Worm (Caenorhabditis elegans) whole organism, early embryonic: Measurements from ENCODE around the gene srh-288.
A peak's percentile ranks its signal among the peaks of the same experiment; 100 is the strongest.

Experiments used
- B0310.2 ChIP-seq: sonication (generic microtip); optimal IDR thresholded peaks from 2 replicates; lab custom pipeline; 2016; ENCODE audit warnings: mild to moderate bottlenecking, missing genetic modification characterization, missing compliant biosample characterization
- F13C5.2 ChIP-seq: sonication (generic microtip); optimal IDR thresholded peaks from 2 replicates; lab custom pipeline; 2017; ENCODE audit warnings: mild to moderate bottlenecking, missing genetic modification characterization, inconsistent platforms, missing compliant biosample characterization
- aly-1 ChIP-seq: sonication (generic microtip); optimal IDR thresholded peaks from 2 replicates; lab custom pipeline; 2016; ENCODE audit warnings: missing genetic modification characterization, missing compliant biosample characterization
- ama-1 ChIP-seq: fragments of 150-350 bp; optimal IDR thresholded peaks from 2 replicates; lab custom pipeline; 2014
- ceh-13 ChIP-seq: fragments of 200-800 bp; sonication (Bioruptor generic); optimal IDR thresholded peaks from 2 replicates; lab custom pipeline; 2018; ENCODE audit warnings: mild to moderate bottlenecking, missing genetic modification characterization, missing compliant biosample characterization
- ceh-36 ChIP-seq: sonication (generic microtip); optimal IDR thresholded peaks from 2 replicates; lab custom pipeline; 2016; ENCODE audit warnings: missing genetic modification characterization, inconsistent platforms, missing compliant biosample characterization
- ets-7 ChIP-seq: sonication (generic microtip); optimal IDR thresholded peaks from 2 replicates; lab custom pipeline; 2016; ENCODE audit warnings: missing genotype, missing genetic modification characterization, missing compliant biosample characterization
- flt-1 ChIP-seq: fragments of 200-800 bp; sonication (Bioruptor generic); IDR thresholded peaks from 2 replicates; pipeline ENCODE4 v1.3.6; 2022; ENCODE audit warnings: missing genetic modification characterization, missing compliant biosample characterization
- hmbx-1 ChIP-seq: sonication (generic microtip); optimal IDR thresholded peaks from 2 replicates; lab custom pipeline; 2016; ENCODE audit warnings: mild to moderate bottlenecking, missing genetic modification characterization, missing compliant biosample characterization
- hmg-4 ChIP-seq: fragments of 200-800 bp; sonication (Bioruptor generic); optimal IDR thresholded peaks from 2 replicates; lab custom pipeline; 2018; ENCODE audit warnings: mild to moderate bottlenecking, missing genetic modification characterization, missing compliant biosample characterization
- hnd-1 ChIP-seq: sonication (generic microtip); optimal IDR thresholded peaks from 2 replicates; lab custom pipeline; 2016; ENCODE audit warnings: missing genetic modification characterization, missing compliant biosample characterization
- pes-1 ChIP-seq: fragments of 200-800 bp; sonication (Bioruptor generic); IDR thresholded peaks from 2 replicates; pipeline ENCODE4 v1.3.6; 2022; ENCODE audit warnings: missing genetic modification reagents, missing genetic modification characterization, missing compliant biosample characterization
- scrt-1 ChIP-seq: fragments of 200-800 bp; sonication (Bioruptor generic); IDR thresholded peaks from 2 replicates; pipeline ENCODE4 v1.3.6; 2022; ENCODE audit warnings: missing genetic modification characterization, missing compliant biosample characterization
- sea-1 ChIP-seq: fragments of 200-800 bp; sonication (Bioruptor generic); conservative IDR thresholded peaks from 2 replicates; pipeline ENCODE4 v1.3.6; 2022; ENCODE audit warnings: missing genetic modification characterization, missing compliant biosample characterization
- tbx-11 ChIP-seq: fragments of 200-800 bp; sonication (Bioruptor generic); IDR thresholded peaks from 2 replicates; pipeline ENCODE4 v1.3.6; 2022; ENCODE audit warnings: missing genetic modification characterization, missing compliant biosample characterization
- tbx-37 ChIP-seq: fragments of 200-800 bp; sonication (Bioruptor generic); conservative IDR thresholded peaks from 2 replicates; pipeline ENCODE4 v1.3.6; 2022; ENCODE audit warnings: missing genetic modification reagents, missing genetic modification characterization, missing compliant biosample characterization
- tra-4 ChIP-seq: sonication (generic microtip); optimal IDR thresholded peaks from 2 replicates; lab custom pipeline; 2017; ENCODE audit warnings: missing genetic modification characterization, missing compliant biosample characterization

The srh-288 gene

DNA sequence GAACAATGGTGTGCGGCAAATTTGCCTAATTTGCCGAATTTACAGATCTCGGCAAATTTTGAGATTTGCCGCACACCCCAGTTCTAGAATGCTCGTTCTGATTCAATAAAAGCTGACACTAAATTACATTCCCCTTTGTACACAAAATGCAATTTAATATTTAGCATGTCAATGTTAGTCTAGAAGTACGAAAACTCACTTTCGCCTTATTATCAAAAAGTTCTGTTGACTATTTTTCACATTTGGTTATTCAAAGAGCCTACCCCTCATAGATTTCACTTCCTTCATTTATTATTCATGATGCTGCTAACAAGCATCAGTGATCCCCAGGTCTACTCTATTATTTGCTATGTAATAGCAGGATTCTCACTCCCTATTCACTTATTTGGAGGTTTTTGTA is 23.0 kb upstream of the srh-288 start, which contains the start of gene srh-298:
srh-298 (plus strand) TSS at position 301 of the 400 bp plus-strand sequence.
- no peak for TF ChIP-seq hmbx-1 (tag; lab: Kevin White, UChicago)
- no peak for TF ChIP-seq aly-1 (tag; lab: Kevin White, UChicago)
- TF ChIP-seq ceh-13 = no peak
- no peak for TF ChIP-seq ama-1 (lab: Kevin White, UChicago)
- TF ChIP-seq flt-1 (GFP tag; lab: Robert Waterston, UW) = no peak
- TF ChIP-seq tra-4 (tag; lab: Kevin White, UChicago) = no peak
- no peak for TF ChIP-seq pes-1 (GFP tag; lab: Robert Waterston, UW)
- no peak for TF ChIP-seq F13C5.2
- TF ChIP-seq hnd-1 = no peak
- no peak for TF ChIP-seq ceh-36 (tag; lab: Kevin White, UChicago)
- TF ChIP-seq sea-1 (GFP tag; lab: Robert Waterston, UW) = no peak
- TF ChIP-seq ets-7 (tag; lab: Kevin White, UChicago) = no peak
- TF ChIP-seq tbx-37 (GFP tag; lab: Robert Waterston, UW) = no peak
- no peak for TF ChIP-seq B0310.2 (tag; lab: Kevin White, UChicago)
- TF ChIP-seq scrt-1 = no peak
- no peak for TF ChIP-seq tbx-11 (GFP tag; lab: Robert Waterston, UW)
- no peak for TF ChIP-seq hmg-4 (GFP tag; lab: Kevin White, UChicago)

DNA sequence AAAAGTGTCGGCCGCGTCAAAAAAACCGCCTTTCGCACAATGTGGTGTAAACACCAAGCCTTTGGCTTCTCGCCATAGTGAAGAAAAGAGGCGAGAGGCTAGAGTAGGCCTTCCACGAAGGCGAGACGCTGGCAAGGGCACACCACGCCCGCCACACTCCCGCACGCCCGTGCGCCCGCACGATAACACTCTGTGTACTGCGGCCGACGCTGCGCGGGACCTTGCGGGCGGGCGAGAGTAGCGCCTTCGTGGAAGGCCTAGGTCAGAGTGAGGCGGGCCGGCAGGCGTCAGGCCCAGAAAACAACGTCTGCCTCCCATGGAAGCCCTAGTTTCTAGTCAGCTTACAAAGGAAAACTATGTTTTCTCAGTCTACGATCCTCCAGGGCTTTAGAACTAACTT is 16.6 kb upstream of the srh-288 start:
- TF ChIP-seq tbx-37 (GFP tag; lab: Robert Waterston, UW) (no peak), pes-1 (GFP tag; lab: Robert Waterston, UW) (no peak), aly-1 (tag; lab: Kevin White, UChicago) (peak; percentile 31)

DNA sequence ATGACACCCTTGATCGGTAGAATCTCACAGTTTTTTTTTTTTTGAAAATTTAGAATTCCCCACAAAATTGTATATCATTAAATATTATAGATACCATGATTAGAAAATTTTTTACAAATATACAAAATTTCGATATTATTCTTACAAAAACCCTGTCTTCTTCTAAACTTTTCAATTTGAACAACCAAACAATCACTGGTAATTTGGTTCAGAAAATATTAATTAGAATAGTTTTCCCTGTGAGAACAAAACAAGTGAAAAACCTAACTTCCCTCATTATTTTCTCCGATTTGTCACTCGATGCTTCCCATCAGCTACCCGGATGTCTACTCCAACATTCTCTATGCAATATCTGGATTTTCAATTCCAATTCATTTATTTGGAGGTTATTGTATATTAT is 14.5 kb upstream of the srh-288 start, which contains the start of gene srh-296:
srh-296 (plus strand) TSS at position 301 of the 400 bp plus-strand sequence.
- TF ChIP-seq aly-1 (tag; lab: Kevin White, UChicago) = no peak
- no peak for TF ChIP-seq ama-1 (lab: Kevin White, UChicago)
- no peak for TF ChIP-seq ceh-36 (tag; lab: Kevin White, UChicago)
- no peak for TF ChIP-seq flt-1 (GFP tag; lab: Robert Waterston, UW)

DNA sequence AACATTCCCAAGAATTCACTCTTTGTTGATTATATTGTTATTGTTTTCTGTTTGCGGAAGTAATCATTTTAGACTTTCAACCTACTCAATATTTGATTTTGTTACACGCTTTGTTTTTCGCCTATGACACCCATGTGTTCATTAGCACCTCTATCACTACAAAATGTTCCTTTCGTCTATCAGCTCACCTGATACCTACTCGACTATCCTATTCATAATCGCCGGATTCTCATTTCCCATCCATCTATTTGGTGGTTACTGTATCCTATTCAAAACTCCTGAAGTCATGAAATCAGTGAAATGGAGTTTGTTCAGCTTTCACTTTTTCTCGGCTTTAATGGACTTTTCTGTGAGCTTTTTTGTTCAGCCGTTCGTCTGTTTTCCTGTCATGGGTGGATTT is 9.8 kb upstream of the srh-288 start, which contains the start of gene srh-291:
srh-291 (plus strand) TSS at position 301 of the 400 bp plus-strand sequence.
- TF ChIP-seq tbx-37 (GFP tag; lab: Robert Waterston, UW) (no peak), ceh-13 (no peak), hmg-4 (GFP tag; lab: Kevin White, UChicago) (no peak), hmbx-1 (tag; lab: Kevin White, UChicago) (no peak), sea-1 (GFP tag; lab: Robert Waterston, UW) (no peak), scrt-1 (no peak), hnd-1 (no peak), flt-1 (GFP tag; lab: Robert Waterston, UW) (no peak), ets-7 (tag; lab: Kevin White, UChicago) (no peak), pes-1 (GFP tag; lab: Robert Waterston, UW) (no peak), F13C5.2 (no peak)

DNA sequence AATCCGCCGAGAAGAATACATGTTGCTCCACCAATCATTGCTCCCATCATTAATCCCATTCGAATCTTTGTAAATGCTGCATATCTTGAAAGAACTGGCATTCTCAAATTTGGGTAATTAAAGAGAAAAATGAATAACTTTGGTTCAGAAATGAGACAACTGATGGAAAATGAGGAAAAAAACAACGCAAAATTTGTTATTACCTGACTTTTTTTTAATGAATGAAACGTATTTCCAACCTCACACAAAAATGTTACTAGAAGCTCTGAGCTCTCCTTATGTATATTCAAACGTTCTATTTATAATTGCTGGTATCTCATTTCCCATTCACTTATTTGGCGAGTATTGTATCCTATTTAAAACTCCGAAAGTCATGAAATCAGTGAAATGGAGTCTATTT is 7.0 kb upstream of the srh-288 start, which contains the start of the genes Y94A7B.11 and srh-292:
Y94A7B.11 (minus strand) TSS at position 101 of the 400 bp plus-strand sequence.
srh-292 (plus strand) TSS at position 251 of the 400 bp plus-strand sequence.
- TF ChIP-seq tra-4 (tag; lab: Kevin White, UChicago) (no peak), tbx-37 (GFP tag; lab: Robert Waterston, UW) (no peak), ceh-13 (no peak), hnd-1 (no peak), ceh-36 (tag; lab: Kevin White, UChicago) (no peak), sea-1 (GFP tag; lab: Robert Waterston, UW) (no peak), tbx-11 (GFP tag; lab: Robert Waterston, UW) (no peak), hmg-4 (GFP tag; lab: Kevin White, UChicago) (no peak), B0310.2 (tag; lab: Kevin White, UChicago) (no peak), ets-7 (tag; lab: Kevin White, UChicago) (no peak), flt-1 (GFP tag; lab: Robert Waterston, UW) (no peak), ama-1 (lab: Kevin White, UChicago) (no peak), aly-1 (tag; lab: Kevin White, UChicago) (no peak), hmbx-1 (tag; lab: Kevin White, UChicago) (no peak), scrt-1 (no peak), pes-1 (GFP tag; lab: Robert Waterston, UW) (no peak), F13C5.2 (no peak)

DNA sequence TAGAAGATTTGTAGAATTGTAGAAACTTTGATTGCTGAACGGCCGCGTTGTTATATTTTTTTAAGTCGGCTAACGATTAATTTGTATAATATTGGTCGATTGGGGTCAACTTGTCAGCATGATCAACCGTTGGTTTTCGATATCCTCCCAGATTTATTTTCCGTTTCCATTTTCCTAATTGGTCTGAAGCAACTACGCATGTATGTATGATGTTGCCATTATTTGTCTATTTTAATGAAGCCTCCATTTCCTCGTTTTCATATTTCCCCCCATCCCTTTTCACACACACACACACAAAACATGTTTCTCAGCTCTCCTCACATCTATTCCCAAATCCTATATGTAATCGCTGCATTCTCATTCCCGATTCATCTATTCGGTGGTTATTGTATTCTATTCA is 5.0 kb upstream of the srh-288 start, which contains the start of gene srh-287:
srh-287 (plus strand) TSS at position 301 of the 400 bp plus-strand sequence.
- no peak for TF ChIP-seq scrt-1
- no peak for TF ChIP-seq hmbx-1 (tag; lab: Kevin White, UChicago)
- TF ChIP-seq ceh-36 (tag; lab: Kevin White, UChicago) = no peak
- no peak for TF ChIP-seq sea-1 (GFP tag; lab: Robert Waterston, UW)
- TF ChIP-seq ama-1 (lab: Kevin White, UChicago) = no peak
- TF ChIP-seq ets-7 (tag; lab: Kevin White, UChicago) = no peak
- no peak for TF ChIP-seq hnd-1
- no peak for TF ChIP-seq B0310.2 (tag; lab: Kevin White, UChicago)
- TF ChIP-seq hmg-4 (GFP tag; lab: Kevin White, UChicago) = no peak
- no peak for TF ChIP-seq ceh-13
- no peak for TF ChIP-seq F13C5.2

DNA sequence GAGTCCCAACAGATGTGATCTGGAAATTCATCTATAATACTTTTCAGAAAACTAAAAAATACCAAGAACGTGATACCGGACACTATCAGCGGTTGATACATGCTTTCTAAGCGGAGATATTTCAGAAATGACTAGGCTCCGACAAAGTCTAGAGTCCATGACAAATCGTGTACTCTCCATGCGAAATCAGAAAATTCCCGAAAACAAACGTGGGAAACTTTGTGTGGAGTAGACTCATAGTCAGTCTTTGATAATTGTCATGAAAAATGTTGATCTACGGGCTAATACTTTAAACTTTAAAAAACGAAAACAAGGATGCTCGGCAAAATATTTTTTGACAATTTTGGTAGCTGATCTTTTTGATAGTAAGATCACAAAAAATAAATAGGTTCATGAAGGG is 3.2 kb upstream of the srh-288 start, which contains the start of gene srx-18:
srx-18 (minus strand) TSS at position 101 of the 400 bp plus-strand sequence.
- TF ChIP-seq ceh-36 (tag; lab: Kevin White, UChicago) = no peak

DNA sequence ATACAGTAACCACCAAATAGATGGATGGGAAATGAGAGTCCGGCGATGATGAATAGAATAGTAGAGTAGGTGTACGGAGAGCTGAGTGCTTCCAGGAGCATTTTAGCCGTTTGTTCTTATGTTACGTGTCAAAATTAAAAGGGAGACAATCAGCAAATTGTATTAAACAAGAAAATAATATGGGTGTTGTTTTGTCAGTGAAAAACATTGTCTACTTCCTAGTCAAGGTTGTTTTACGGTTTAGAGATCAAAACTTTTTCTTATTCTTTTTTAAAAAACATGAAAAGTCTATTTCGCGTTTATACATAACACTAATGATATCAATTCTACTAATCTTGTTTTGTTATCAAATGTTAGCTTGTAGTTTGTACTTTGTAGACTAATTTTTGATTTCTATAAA is 1.6 kb downstream of the srh-288 start, which contains the start of gene srh-289:
srh-289 (minus strand) TSS at position 101 of the 400 bp plus-strand sequence.
- no peak for TF ChIP-seq ama-1 (lab: Kevin White, UChicago)
- TF ChIP-seq hmg-4 (GFP tag; lab: Kevin White, UChicago) = no peak
- TF ChIP-seq sea-1 (GFP tag; lab: Robert Waterston, UW) = no peak
- TF ChIP-seq ceh-36 (tag; lab: Kevin White, UChicago) = no peak
- TF ChIP-seq flt-1 (GFP tag; lab: Robert Waterston, UW) = no peak
- no peak for TF ChIP-seq ets-7 (tag; lab: Kevin White, UChicago)
- no peak for TF ChIP-seq F13C5.2
- TF ChIP-seq hmbx-1 (tag; lab: Kevin White, UChicago) = no peak
- no peak for TF ChIP-seq aly-1 (tag; lab: Kevin White, UChicago)
- TF ChIP-seq pes-1 (GFP tag; lab: Robert Waterston, UW) = no peak
- TF ChIP-seq tra-4 (tag; lab: Kevin White, UChicago) = no peak
- TF ChIP-seq hnd-1 = no peak
- TF ChIP-seq ceh-13 = no peak
- TF ChIP-seq tbx-11 (GFP tag; lab: Robert Waterston, UW) = no peak
- no peak for TF ChIP-seq B0310.2 (tag; lab: Kevin White, UChicago)
